Worm (Caenorhabditis elegans) whole organism, L1 larva: Measurements from ENCODE around the gene C05E4.15.

Experiments
- Y116A8C.19 ChIP-seq: sonication (generic microtip); optimal IDR thresholded peaks from 2 replicates; lab custom pipeline; 2016; ENCODE audit warnings: missing compliant biosample characterization, missing genetic modification characterization, borderline replicate concordance
- aha-1 ChIP-seq: fragments of 150-350 bp; optimal IDR thresholded peaks from 2 replicates; lab custom pipeline; 2014; ENCODE audit warnings: missing biosample characterization, missing genetic modification characterization
- alr-1 ChIP-seq: fragments of 200-800 bp; sonication (Bioruptor generic); optimal IDR thresholded peaks from 2 replicates; lab custom pipeline; 2018; ENCODE audit warnings: borderline replicate concordance, mild to moderate bottlenecking, missing genetic modification characterization, missing compliant biosample characterization
- ama-1 ChIP-seq: fragments of 150-350 bp; optimal IDR thresholded peaks from 2 replicates; lab custom pipeline; 2014
- blmp-1 ChIP-seq: fragments of 150-350 bp; optimal IDR thresholded peaks from 2 replicates; lab custom pipeline; 2014; ENCODE audit warnings: missing biosample characterization, missing genetic modification characterization
- ceh-63 ChIP-seq: fragments of 200-800 bp; sonication (Bioruptor generic); optimal IDR thresholded peaks from 2 replicates; lab custom pipeline; 2018; ENCODE audit warnings: mild to moderate bottlenecking, missing genetic modification characterization, missing compliant biosample characterization
- ceh-8 ChIP-seq: fragments of 200-800 bp; sonication (Bioruptor generic); optimal IDR thresholded peaks from 2 replicates; lab custom pipeline; 2018; ENCODE audit warnings: mild to moderate bottlenecking, missing genetic modification characterization, moderate library complexity, missing compliant biosample characterization
- ceh-90 ChIP-seq: sonication (generic microtip); optimal IDR thresholded peaks from 2 replicates; lab custom pipeline; 2016; ENCODE audit warnings: missing genetic modification characterization, missing compliant biosample characterization
- ces-1 ChIP-seq: fragments of 150-350 bp; optimal IDR thresholded peaks from 2 replicates; lab custom pipeline; 2014; ENCODE audit warnings: missing biosample characterization, missing genetic modification reagents, missing genetic modification characterization
- dpl-1 ChIP-seq, 3 experiments: fragments of 150-350 bp in 2 of 3; sonication (generic microtip) in 1 of 3; optimal IDR thresholded peaks; 2 replicates each; lab custom pipeline; 2014 to 2017; ENCODE audit warnings: missing biosample characterization in 3 of 3, missing genetic modification characterization in 3 of 3, missing genetic modification reagents in 3 of 3
- efl-1 ChIP-seq, 4 experiments: fragments of 150-350 bp; optimal IDR thresholded peaks in 3 of 4; peaks in 1 of 4; 1 replicate in 1 of 4; 2 replicates in 3 of 4; lab custom pipeline; 2014; ENCODE audit warnings: missing biosample characterization in 2 of 4, missing genetic modification characterization in 2 of 4, missing genetic modification reagents in 2 of 4
- egl-27 ChIP-seq, 2 experiments: fragments of 150-350 bp in 1 of 2; sonication (generic microtip); optimal IDR thresholded peaks; 3 replicates each; lab custom pipeline; 2017 to 2018; ENCODE audit warnings: missing biosample characterization in 2 of 2, missing genetic modification characterization in 2 of 2, missing genetic modification reagents in 2 of 2
- elt-2 ChIP-seq: sonication (generic microtip); optimal IDR thresholded peaks from 2 replicates; lab custom pipeline; 2016; ENCODE audit warnings: missing genetic modification characterization, mild to moderate bottlenecking, inconsistent platforms, missing compliant biosample characterization, missing genetic modification reagents
- fkh-10 ChIP-seq: sonication (generic microtip); optimal IDR thresholded peaks from 2 replicates; lab custom pipeline; 2017; ENCODE audit warnings: missing biosample characterization, missing genetic modification reagents, missing genetic modification characterization
- fkh-4 ChIP-seq: sonication (generic microtip); optimal IDR thresholded peaks from 2 replicates; lab custom pipeline; 2016; ENCODE audit warnings: missing compliant biosample characterization, missing genetic modification characterization, borderline replicate concordance
- fkh-8 ChIP-seq: sonication (generic microtip); optimal IDR thresholded peaks from 2 replicates; lab custom pipeline; 2016; ENCODE audit warnings: mild to moderate bottlenecking, missing genetic modification characterization, missing compliant biosample characterization
- hpl-2 ChIP-seq: fragments of 150-350 bp; optimal IDR thresholded peaks from 2 replicates; lab custom pipeline; 2014; ENCODE audit warnings: missing biosample characterization, missing genetic modification reagents, missing genetic modification characterization
- irx-1 ChIP-seq: sonication (generic microtip); optimal IDR thresholded peaks from 2 replicates; lab custom pipeline; 2016; ENCODE audit warnings: missing genetic modification characterization, missing compliant biosample characterization
- isw-1 ChIP-seq: fragments of 200-800 bp; sonication (Bioruptor generic); IDR thresholded peaks from 2 replicates; pipeline ENCODE4 v1.3.6; 2022; ENCODE audit warnings: missing genetic modification characterization, missing compliant biosample characterization
- lin-35 ChIP-seq, 2 experiments: fragments of 150-350 bp; optimal IDR thresholded peaks; 2 replicates each; lab custom pipeline; 2014; ENCODE audit warnings: missing biosample characterization in 2 of 2, missing genetic modification characterization in 2 of 2, missing genetic modification reagents in 2 of 2
- lin-39 ChIP-seq: fragments of 150-350 bp; optimal IDR thresholded peaks from 2 replicates; lab custom pipeline; 2014; ENCODE audit warnings: missing biosample characterization, missing genetic modification reagents, missing genetic modification characterization
- lir-3 ChIP-seq: sonication (generic microtip); optimal IDR thresholded peaks from 2 replicates; lab custom pipeline; 2016; ENCODE audit warnings: mild to moderate bottlenecking, missing genetic modification characterization, moderate library complexity, missing compliant biosample characterization; ENCODE audit not compliant: poor library complexity
- mdl-1 ChIP-seq, 2 experiments: fragments of 150-350 bp; optimal IDR thresholded peaks; 2 replicates each; lab custom pipeline; 2014 to 2017; ENCODE audit warnings: missing biosample characterization in 2 of 2, missing genetic modification characterization in 2 of 2, inconsistent platforms in 1 of 2
- nhr-11 ChIP-seq: fragments of 150-350 bp; optimal IDR thresholded peaks from 2 replicates; lab custom pipeline; 2014; ENCODE audit warnings: missing biosample characterization, missing genetic modification characterization
- nhr-19 ChIP-seq: fragments of 200-800 bp; sonication (Bioruptor generic); conservative IDR thresholded peaks from 2 replicates; pipeline ENCODE4 v1.3.6; 2022; ENCODE audit warnings: missing genetic modification characterization, missing compliant biosample characterization
- nhr-20 ChIP-seq: sonication (generic microtip); optimal IDR thresholded peaks from 2 replicates; lab custom pipeline; 2016; ENCODE audit warnings: mild to moderate bottlenecking, missing genetic modification characterization, missing compliant biosample characterization
- nhr-237 ChIP-seq: fragments of 150-350 bp; optimal IDR thresholded peaks from 2 replicates; lab custom pipeline; 2014; ENCODE audit warnings: missing biosample characterization, missing genetic modification characterization
- nhr-28 ChIP-seq: fragments of 150-350 bp; optimal IDR thresholded peaks from 2 replicates; lab custom pipeline; 2014; ENCODE audit warnings: missing biosample characterization, missing genetic modification characterization
- nhr-71 ChIP-seq: sonication (generic microtip); optimal IDR thresholded peaks from 2 replicates; lab custom pipeline; 2016; ENCODE audit warnings: mild to moderate bottlenecking, missing genetic modification characterization, moderate library complexity, missing compliant biosample characterization
- nhr-76 ChIP-seq: sonication (generic microtip); optimal IDR thresholded peaks from 2 replicates; lab custom pipeline; 2017; ENCODE audit warnings: missing biosample characterization, missing genetic modification characterization
- nhr-84 ChIP-seq: sonication (generic microtip); optimal IDR thresholded peaks from 2 replicates; lab custom pipeline; 2017; ENCODE audit warnings: missing biosample characterization, missing genetic modification characterization
- nhr-85 ChIP-seq: sonication (generic microtip); peaks from one replicate; lab custom pipeline; 2016; ENCODE audit warnings: missing genetic modification characterization, inconsistent platforms, missing compliant biosample characterization
- nhr-90 ChIP-seq: sonication (generic microtip); optimal IDR thresholded peaks from 2 replicates; lab custom pipeline; 2016; ENCODE audit warnings: mild to moderate bottlenecking, missing genetic modification characterization, missing compliant biosample characterization; ENCODE audit not compliant: poor library complexity
- pag-3 ChIP-seq: sonication (generic microtip); optimal IDR thresholded peaks from 2 replicates; lab custom pipeline; 2017; ENCODE audit warnings: missing genetic modification characterization, mild to moderate bottlenecking, missing compliant biosample characterization, antibody characterized with exemption, borderline replicate concordance; ENCODE audit not compliant: insufficient read depth
- pax-3 ChIP-seq: fragments of 200-800 bp; sonication (Bioruptor generic); optimal IDR thresholded peaks from 2 replicates; lab custom pipeline; 2018; ENCODE audit warnings: mild to moderate bottlenecking, missing genetic modification characterization, moderate library complexity, missing compliant biosample characterization
- skn-1 ChIP-seq: fragments of 150-350 bp; optimal IDR thresholded peaks from 2 replicates; lab custom pipeline; 2014; ENCODE audit warnings: missing biosample characterization, missing genetic modification characterization
- snpc-4 ChIP-seq: fragments of 150-350 bp; optimal IDR thresholded peaks from 2 replicates; lab custom pipeline; 2014; ENCODE audit warnings: missing biosample characterization, missing genetic modification characterization
- sptf-1 ChIP-seq: fragments of 150-350 bp; optimal IDR thresholded peaks from 2 replicates; lab custom pipeline; 2014; ENCODE audit warnings: missing biosample characterization, missing genetic modification characterization
- sup-37 ChIP-seq: fragments of 200-800 bp; sonication (Bioruptor generic); optimal IDR thresholded peaks from 2 replicates; lab custom pipeline; 2018; ENCODE audit warnings: mild to moderate bottlenecking, missing genetic modification characterization, missing compliant biosample characterization
- swsn-7 ChIP-seq: sonication (generic microtip); optimal IDR thresholded peaks from 2 replicates; lab custom pipeline; 2016; ENCODE audit warnings: missing genetic modification characterization, missing compliant biosample characterization
- unc-30 ChIP-seq: sonication (generic microtip); optimal IDR thresholded peaks from 2 replicates; lab custom pipeline; 2017; ENCODE audit warnings: missing biosample characterization, missing genetic modification characterization
- unc-86 ChIP-seq: sonication (generic microtip); optimal IDR thresholded peaks from 2 replicates; lab custom pipeline; 2016; ENCODE audit warnings: missing genetic modification characterization, missing compliant biosample characterization
- vab-15 ChIP-seq: sonication (generic microtip); optimal IDR thresholded peaks from 2 replicates; lab custom pipeline; 2017; ENCODE audit warnings: missing genotype, mild to moderate bottlenecking, missing genetic modification characterization, missing compliant biosample characterization
- xbp-1 ChIP-seq: sonication (generic microtip); optimal IDR thresholded peaks from 2 replicates; lab custom pipeline; 2016; ENCODE audit warnings: missing genetic modification characterization, missing compliant biosample characterization
- zag-1 ChIP-seq: fragments of 150-350 bp; optimal IDR thresholded peaks from 2 replicates; lab custom pipeline; 2014; ENCODE audit warnings: missing biosample characterization, missing genetic modification characterization
- ztf-11 ChIP-seq, 2 experiments: sonication (generic microtip); optimal IDR thresholded peaks; 2 replicates each; lab custom pipeline; 2016 to 2017; ENCODE audit warnings: missing genetic modification characterization in 2 of 2, missing biosample characterization in 1 of 2, missing compliant biosample characterization in 1 of 2

C05E4.15 gene

DNA sequence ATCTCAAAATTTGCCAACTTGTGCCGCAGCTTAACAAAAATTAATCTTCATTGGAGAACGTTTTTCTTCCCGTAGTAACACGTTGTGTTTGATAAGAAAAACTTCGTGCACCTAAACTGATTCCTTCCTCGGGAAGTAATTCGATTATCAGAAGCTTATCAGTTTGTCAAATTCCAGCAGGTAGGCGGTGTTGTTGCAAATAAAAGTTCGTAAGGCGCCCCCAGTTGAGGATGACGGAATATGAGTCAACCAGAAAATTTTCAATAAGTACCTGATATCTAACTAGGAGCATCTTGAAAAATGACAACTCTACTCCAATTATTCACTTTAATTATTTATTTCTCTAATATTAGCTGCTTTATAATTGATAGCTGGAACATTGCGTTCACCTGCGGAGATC lies 19.3 kb downstream of the C05E4.15 start, which contains the start of gene C05E4.7:
Gene C05E4.7, plus strand, starts transcription at position 301 of the 400 bp plus-strand sequence.
- TF ChIP-seq efl-1 (optimal IDR thresholded peaks at IDR 0.05; lab: Kevin White, UChicago) (no peak), efl-1 (GFP tag; optimal IDR thresholded peaks at IDR 0.05 in 1 of 2; lab: Kevin White, UChicago) (peak in 1 of 2 experiments; percentile 32), fkh-10 (GFP tag; lab: Kevin White, UChicago) (no peak)

DNA sequence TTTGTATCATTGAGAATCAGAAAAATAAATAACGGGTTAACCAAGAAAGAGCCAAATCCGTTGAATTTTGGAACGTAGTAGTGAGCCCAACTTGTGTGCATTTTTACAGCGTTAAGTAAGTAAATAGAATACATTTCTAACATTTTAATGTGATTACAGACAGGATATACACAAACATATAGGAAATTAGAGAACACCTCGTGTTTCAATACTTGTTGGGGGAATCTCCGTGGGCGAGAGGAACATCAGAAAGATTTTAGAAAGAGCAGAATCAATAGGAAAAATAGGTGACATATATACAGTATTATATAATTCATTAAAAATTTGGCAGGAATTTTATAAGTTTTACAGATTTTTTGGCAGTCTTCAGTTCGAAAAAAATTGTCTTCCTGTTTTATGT lies 22.4 kb downstream of the C05E4.15 start, which contains the start of gene srj-24:
Gene srj-24, minus strand, starts transcription at position 101 of the 400 bp plus-strand sequence.
- TF ChIP-seq nhr-237 (tag; lab: Kevin White, UChicago), result no peak
- TF ChIP-seq elt-2, result no peak
- TF ChIP-seq nhr-76 (tag; lab: Kevin White, UChicago), result no peak
- TF ChIP-seq blmp-1 (tag; lab: Kevin White, UChicago), result no peak
- no peak for TF ChIP-seq fkh-8
- TF ChIP-seq lin-35 (GFP tag; optimal IDR thresholded peaks at IDR 0.05; lab: Kevin White, UChicago), result no peak
- no peak for TF ChIP-seq alr-1
- TF ChIP-seq zag-1, result no peak
- no peak for TF ChIP-seq nhr-85
- TF ChIP-seq pax-3 (tag; lab: Kevin White, UChicago), result no peak
- TF ChIP-seq egl-27 (tag; optimal IDR thresholded peaks at IDR 0.05; lab: Kevin White, UChicago), result no peak

DNA sequence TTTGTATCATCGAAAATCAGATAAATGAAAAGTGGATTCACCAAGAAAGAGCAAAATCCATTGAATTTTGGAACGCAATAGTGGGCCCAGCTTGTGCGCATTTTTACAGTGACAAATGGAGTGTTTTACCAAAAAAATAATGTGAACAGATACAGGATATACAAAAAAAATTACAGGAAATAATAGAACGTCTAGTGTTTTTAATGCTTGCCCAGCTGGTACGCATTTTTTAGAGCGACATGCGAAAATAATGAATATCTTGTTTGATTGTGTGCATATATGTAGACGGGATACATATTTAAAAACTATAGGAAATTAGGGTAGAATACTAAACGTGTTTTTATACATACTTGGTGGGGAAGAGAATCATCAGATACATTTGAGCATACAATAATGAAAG lies 25.0 kb downstream of the C05E4.15 start, which contains the start of gene srj-25:
Gene srj-25, minus strand, starts transcription at position 101 of the 400 bp plus-strand sequence.
- no peak for TF ChIP-seq nhr-84 (tag; lab: Kevin White, UChicago)
- no peak for TF ChIP-seq isw-1 (GFP tag; lab: Robert Waterston, UW)
- no peak for TF ChIP-seq unc-30 (tag; lab: Kevin White, UChicago)
- no peak for TF ChIP-seq alr-1
- TF ChIP-seq xbp-1 (tag; lab: Kevin White, UChicago), result no peak
- TF ChIP-seq sup-37 (GFP tag; lab: Kevin White, UChicago), result no peak
- TF ChIP-seq nhr-28 (tag; lab: Kevin White, UChicago), result no peak
- TF ChIP-seq vab-15 (tag; lab: Kevin White, UChicago), result no peak
- TF ChIP-seq nhr-19, result no peak
- TF ChIP-seq ama-1 (lab: Kevin White, UChicago), result no peak
- no peak for TF ChIP-seq ces-1 (GFP tag; lab: Kevin White, UChicago)
- no peak for TF ChIP-seq nhr-71 (tag; lab: Kevin White, UChicago)
- TF ChIP-seq irx-1 (tag; lab: Kevin White, UChicago), result no peak
- TF ChIP-seq swsn-7 (tag; lab: Kevin White, UChicago), result no peak
- TF ChIP-seq nhr-237 (tag; lab: Kevin White, UChicago), result no peak
- no peak for TF ChIP-seq ztf-11 (tag; optimal IDR thresholded peaks at IDR 0.05; lab: Kevin White, UChicago)
- TF ChIP-seq lir-3, result no peak
- TF ChIP-seq pag-3 (tag; lab: Kevin White, UChicago), result no peak

- TF ChIP-seq ceh-90 (tag; lab: Kevin White, UChicago) (no peak), nhr-28 (tag; lab: Kevin White, UChicago) (no peak), nhr-90 (tag; lab: Kevin White, UChicago) (peak; percentile 94), fkh-8 (no peak), unc-86 (tag; lab: Kevin White, UChicago) (no peak), fkh-4 (no peak), isw-1 (GFP tag; lab: Robert Waterston, UW) (peak; percentile 52; the same call in 1 of the 2 replicates), lin-39 (tag; lab: Kevin White, UChicago) (peak; percentile 83), ceh-8 (GFP tag; lab: Kevin White, UChicago) (no peak), pax-3 (tag; lab: Kevin White, UChicago) (peak; percentile 75), nhr-19 (peak; percentile 100), elt-2 (peak; percentile 99), Y116A8C.19 (tag; lab: Kevin White, UChicago) (peak; percentile 11), snpc-4 (tag; lab: Kevin White, UChicago) (peak; percentile 20), nhr-20 (tag; lab: Kevin White, UChicago) (peak; percentile 99), mdl-1 (tag; optimal IDR thresholded peaks at IDR 0.05; lab: Kevin White, UChicago) (peak; percentile 76 to 99), skn-1 (tag; lab: Kevin White, UChicago) (peak; percentile 79), ceh-63 (no peak), aha-1 (tag; lab: Kevin White, UChicago) (no peak), sptf-1 (tag; lab: Kevin White, UChicago) (no peak), nhr-11 (peak; percentile 77), dpl-1 (GFP tag; optimal IDR thresholded peaks at IDR 0.05; lab: Kevin White, UChicago) (peak; percentile 48 to 67 (median 51)), ces-1 (GFP tag; lab: Kevin White, UChicago) (no peak), hpl-2 (no peak), pag-3 (tag; lab: Kevin White, UChicago) (no peak)
These were observed 29.8 kb downstream of the C05E4.15 start for ce11 chrV:731330-731729.
